Worm (Caenorhabditis elegans): ENCODE results near the gene casy-1.

ce11 chrII:5928502-5928901, 28.0 kb downstream of the casy-1 start, which contains the start of gene egl-44:
- TF ChIP-seq snpc-4 (tag; optimal IDR thresholded peaks at IDR 0.05) (no peak), elt-1 (tag; optimal IDR thresholded peaks at IDR 0.05) (no peak), ztf-4 (tag; optimal IDR thresholded peaks at IDR 0.05) (no peak), nhr-10 (tag; optimal IDR thresholded peaks at IDR 0.05) (no peak), ceh-82 (tag; optimal IDR thresholded peaks at IDR 0.05) (no peak), lin-13 (GFP tag; optimal IDR thresholded peaks at IDR 0.05) (no peak), nhr-237 (tag; optimal IDR thresholded peaks at IDR 0.05) (no peak), nhr-77 (tag; optimal IDR thresholded peaks at IDR 0.05) (no peak)
